Worm (Caenorhabditis elegans): ENCODE data around the gene F12F6.1.

F12F6.1 gene

DNA sequence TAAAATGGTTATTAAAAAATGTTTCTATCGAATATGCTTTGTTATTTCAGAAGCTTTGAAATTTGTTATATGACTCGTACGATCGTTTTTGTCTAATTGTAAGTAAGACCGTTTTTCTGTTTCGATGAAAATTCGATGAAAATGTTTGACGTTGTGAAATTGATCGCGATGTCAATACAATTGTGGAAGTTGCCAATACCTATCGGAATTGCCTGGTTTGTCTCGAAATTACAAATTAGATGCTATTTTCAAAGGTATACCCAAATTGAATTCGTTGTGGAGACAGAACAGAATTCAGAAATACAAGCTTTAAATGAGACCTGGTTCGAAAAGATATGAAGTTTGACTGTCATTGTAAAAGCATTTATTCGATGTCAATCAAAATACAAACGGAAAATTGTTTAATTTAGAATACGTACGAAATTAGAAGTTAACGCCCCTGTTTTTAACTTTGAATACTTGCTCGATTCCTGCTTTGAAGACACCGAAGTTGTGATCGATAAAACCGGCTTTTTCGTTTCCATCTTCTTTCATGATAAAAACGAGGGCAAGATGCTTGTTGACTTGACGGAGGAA lies 19.6 kb downstream of the F12F6.1 start:
- TF ChIP-seq sem-2 (GFP tag; optimal IDR thresholded peaks at IDR 0.05) (no peak), blmp-1 (tag; optimal IDR thresholded peaks at IDR 0.05) (no peak), nhr-28 (tag; optimal IDR thresholded peaks at IDR 0.05) (no peak), lin-13 (tag; optimal IDR thresholded peaks at IDR 0.05) (no peak), ham-2 (GFP tag; optimal IDR thresholded peaks at IDR 0.05) (no peak), cnd-1 (tag; optimal IDR thresholded peaks at IDR 0.05) (no peak), hlh-1 (tag; optimal IDR thresholded peaks at IDR 0.05) (no peak), ceh-43 (GFP tag; optimal IDR thresholded peaks at IDR 0.05) (no peak), ceh-39 (tag; optimal IDR thresholded peaks at IDR 0.05) (no peak), mab-5 (tag; optimal IDR thresholded peaks at IDR 0.05) (no peak), mls-2 (tag; optimal IDR thresholded peaks at IDR 0.05) (no peak), ztf-11 (tag; optimal IDR thresholded peaks at IDR 0.05) (no peak), M03D4.4 (tag; optimal IDR thresholded peaks at IDR 0.05) (no peak), unc-120 (tag; optimal IDR thresholded peaks at IDR 0.05; ENCODE audit: poor library complexity, severe bottlenecking) (no peak)

DNA sequence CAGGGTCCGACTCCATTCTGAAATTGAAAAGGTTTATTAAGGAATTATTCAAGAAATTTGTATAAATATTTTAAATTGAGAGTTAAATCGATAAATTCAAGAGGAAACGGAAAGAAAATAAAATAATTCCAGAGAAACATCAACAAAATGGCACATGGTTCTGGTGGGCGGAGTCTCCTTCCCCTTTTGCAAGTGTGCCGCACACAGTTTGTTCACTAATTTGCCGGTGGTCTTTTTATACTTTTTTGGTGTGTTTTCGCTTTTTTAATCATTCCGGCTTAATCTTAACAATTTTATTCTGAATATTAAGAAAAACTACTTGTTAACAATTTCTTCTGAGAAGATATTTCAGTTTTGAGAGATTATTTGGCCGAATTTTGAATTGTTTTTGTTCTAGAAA lies 21.2 kb downstream of the F12F6.1 start, which contains the start of the genes ragc-1 and Y24F12A.1:
Gene ragc-1 (minus strand): TSS at position 25 of the 400 bp plus-strand sequence.
Gene Y24F12A.1 (plus strand): TSS at position 346 of the 400 bp plus-strand sequence.
- TF ChIP-seq nhr-76 (tag; optimal IDR thresholded peaks at IDR 0.05) = no peak
- peak; percentile 42 for TF ChIP-seq lsy-2 (tag; optimal IDR thresholded peaks at IDR 0.05)
- TF ChIP-seq elt-3 (tag; optimal IDR thresholded peaks at IDR 0.05) = no peak
- TF ChIP-seq mep-1 (tag; optimal IDR thresholded peaks at IDR 0.05) = peak; percentile 75
- TF ChIP-seq cnd-1 (tag; optimal IDR thresholded peaks at IDR 0.05) = no peak
- TF ChIP-seq nhr-237 (tag; optimal IDR thresholded peaks at IDR 0.05) = peak; percentile 12
- TF ChIP-seq snpc-4 (tag; optimal IDR thresholded peaks at IDR 0.05) = no peak
- peak; percentile 58 for TF ChIP-seq sptf-1 (tag; optimal IDR thresholded peaks at IDR 0.05)
- TF ChIP-seq sem-2 (GFP tag; optimal IDR thresholded peaks at IDR 0.05) = peak; percentile 39
- TF ChIP-seq ces-1 (GFP tag; optimal IDR thresholded peaks at IDR 0.05) = peak; percentile 40
- peak; percentile 19 for TF ChIP-seq unc-120 (tag; optimal IDR thresholded peaks at IDR 0.05; ENCODE audit: poor library complexity, severe bottlenecking)
- TF ChIP-seq M03D4.4 (tag; optimal IDR thresholded peaks at IDR 0.05) = peak; percentile 57
- TF ChIP-seq flh-1 (GFP tag; optimal IDR thresholded peaks at IDR 0.05) = peak; percentile 10
- no peak for TF ChIP-seq drap-1 (GFP tag; optimal IDR thresholded peaks at IDR 0.05)
- no peak for TF ChIP-seq lin-13 (tag; optimal IDR thresholded peaks at IDR 0.05)
- peak; percentile 17 for TF ChIP-seq elt-1 (tag; optimal IDR thresholded peaks at IDR 0.05; ENCODE audit: borderline replicate concordance, insufficient read depth)
- peak; percentile 71 for TF ChIP-seq hlh-1 (tag; optimal IDR thresholded peaks at IDR 0.05)
- no peak for TF ChIP-seq tbx-8 (GFP tag; optimal IDR thresholded peaks at IDR 0.05)
- TF ChIP-seq nhr-2 (tag; optimal IDR thresholded peaks at IDR 0.05) = no peak
- TF ChIP-seq pha-4 (tag; optimal IDR thresholded peaks at IDR 0.05) = peak; percentile 36
- peak; percentile 42 for TF ChIP-seq bed-3 (GFP tag; optimal IDR thresholded peaks at IDR 0.05)
- peak; percentile 69 for TF ChIP-seq ceh-43 (GFP tag; optimal IDR thresholded peaks at IDR 0.05)

DNA sequence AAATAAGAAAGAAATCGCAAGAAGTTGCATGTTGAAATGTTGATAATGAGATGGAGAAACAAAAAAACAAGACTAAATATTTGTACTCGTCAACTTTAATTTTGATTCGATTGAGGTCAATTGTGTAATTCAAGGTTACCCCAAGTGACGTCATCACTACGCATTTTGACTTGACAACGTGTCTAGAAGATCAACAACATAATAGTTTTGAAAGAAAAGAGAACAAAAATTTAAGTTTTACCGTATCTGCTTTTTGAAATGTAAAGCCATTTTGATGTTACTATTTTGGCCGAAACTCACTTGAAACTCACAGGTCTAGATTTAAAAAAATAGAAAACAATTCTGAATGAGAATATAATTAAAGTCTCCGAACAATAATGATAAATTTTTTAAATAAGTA lies 37.2 kb downstream of the F12F6.1 start, which contains the start of gene dsl-5:
Gene dsl-5 (minus strand): TSS at position 101 of the 400 bp plus-strand sequence.
- TF ChIP-seq hlh-1 (tag; optimal IDR thresholded peaks at IDR 0.05) (no peak), bed-3 (GFP tag; optimal IDR thresholded peaks at IDR 0.05) (no peak), mep-1 (tag; optimal IDR thresholded peaks at IDR 0.05) (no peak), sptf-1 (tag; optimal IDR thresholded peaks at IDR 0.05) (no peak), zip-8 (tag; optimal IDR thresholded peaks at IDR 0.05) (peak; percentile 15)

DNA sequence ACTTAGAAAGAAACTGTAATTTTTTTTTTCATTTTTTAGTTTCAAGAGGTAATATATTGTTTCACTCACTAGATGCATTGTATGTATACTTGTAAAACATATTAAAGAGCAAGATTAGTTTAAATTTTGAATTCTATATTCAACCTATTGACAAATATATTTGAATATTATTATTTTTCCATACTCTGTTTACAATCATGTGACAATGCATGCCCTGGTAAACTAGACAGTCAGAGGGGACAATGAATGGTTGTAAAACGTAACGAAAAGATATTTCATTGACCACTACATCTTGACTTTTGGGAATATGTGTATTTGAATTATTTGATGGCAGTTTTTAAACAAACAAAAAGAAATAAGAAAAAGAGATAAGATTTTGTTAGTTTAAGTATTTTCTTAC lies 38.6 kb downstream of the F12F6.1 start:
- no peak for TF ChIP-seq elt-3 (tag; optimal IDR thresholded peaks at IDR 0.05)
- TF ChIP-seq mep-1 (tag; optimal IDR thresholded peaks at IDR 0.05) = no peak
- TF ChIP-seq tbx-8 (GFP tag; optimal IDR thresholded peaks at IDR 0.05) = no peak
- TF ChIP-seq sem-2 (GFP tag; optimal IDR thresholded peaks at IDR 0.05) = no peak
- TF ChIP-seq ceh-83 (GFP tag; optimal IDR thresholded peaks at IDR 0.05) = no peak
- TF ChIP-seq hlh-1 (tag; optimal IDR thresholded peaks at IDR 0.05) = no peak
- no peak for TF ChIP-seq zip-8 (tag; optimal IDR thresholded peaks at IDR 0.05)
- no peak for TF ChIP-seq nhr-12 (tag; optimal IDR thresholded peaks at IDR 0.05)
- TF ChIP-seq M03D4.4 (tag; optimal IDR thresholded peaks at IDR 0.05) = no peak
- no peak for TF ChIP-seq nhr-28 (tag; optimal IDR thresholded peaks at IDR 0.05)
- no peak for TF ChIP-seq ztf-11 (tag; optimal IDR thresholded peaks at IDR 0.05)
